Worm (Caenorhabditis elegans): ENCODE results near the gene T25B2.4.

T25B2.4 gene

ce11 chrX:6177944-6178566 lies at the start of gene T25B2.4, which contains the start of gene T13C5.3:
Gene T25B2.4 (plus strand): TSS chrX:6178244.
Gene T13C5.3 (plus strand): TSS chrX:6178516.
- TF ChIP-seq bed-3 (GFP tag; optimal IDR thresholded peaks at IDR 0.05) (no peak), unc-120 (tag; optimal IDR thresholded peaks at IDR 0.05; ENCODE audit: poor library complexity, severe bottlenecking) (no peak), nhr-76 (tag; optimal IDR thresholded peaks at IDR 0.05) (no peak)

- TF ChIP-seq flh-1 (GFP tag; optimal IDR thresholded peaks at IDR 0.05) (no peak), ceh-39 (tag; optimal IDR thresholded peaks at IDR 0.05) (no peak), ces-1 (GFP tag; optimal IDR thresholded peaks at IDR 0.05) (no peak), blmp-1 (tag; optimal IDR thresholded peaks at IDR 0.05) (no peak), unc-62 (GFP tag; optimal IDR thresholded peaks at IDR 0.05) (no peak), elt-3 (tag; optimal IDR thresholded peaks at IDR 0.05) (no peak), unc-120 (tag; optimal IDR thresholded peaks at IDR 0.05; ENCODE audit: poor library complexity, severe bottlenecking) (no peak), cnd-1 (tag; optimal IDR thresholded peaks at IDR 0.05) (no peak), pha-4 (tag; optimal IDR thresholded peaks at IDR 0.05) (no peak), M03D4.4 (tag; optimal IDR thresholded peaks at IDR 0.05) (no peak), unc-39 (tag; optimal IDR thresholded peaks at IDR 0.05) (no peak), lin-13 (tag; optimal IDR thresholded peaks at IDR 0.05) (no peak)
Measured at ce11 chrX:6128773-6129172, 49.3 kb upstream of the T25B2.4 start.

- no peak for TF ChIP-seq elt-3 (tag; optimal IDR thresholded peaks at IDR 0.05)
- no peak for TF ChIP-seq ceh-43 (GFP tag; optimal IDR thresholded peaks at IDR 0.05)
- no peak for TF ChIP-seq zip-8 (tag; optimal IDR thresholded peaks at IDR 0.05)
- TF ChIP-seq mls-2 (tag; optimal IDR thresholded peaks at IDR 0.05): no peak
Measured at ce11 chrX:6129277-6129676, 48.8 kb upstream of the T25B2.4 start.

ce11 chrX:6134423-6134822 lies 43.6 kb upstream of the T25B2.4 start:
- TF ChIP-seq nhr-12 (tag; optimal IDR thresholded peaks at IDR 0.05) (no peak), ceh-39 (tag; optimal IDR thresholded peaks at IDR 0.05) (no peak), mab-5 (tag; optimal IDR thresholded peaks at IDR 0.05) (no peak), unc-120 (tag; optimal IDR thresholded peaks at IDR 0.05; ENCODE audit: poor library complexity, severe bottlenecking) (peak; percentile 21), sptf-1 (tag; optimal IDR thresholded peaks at IDR 0.05) (peak; percentile 71), M03D4.4 (tag; optimal IDR thresholded peaks at IDR 0.05) (no peak), ces-1 (GFP tag; optimal IDR thresholded peaks at IDR 0.05) (peak; percentile 47), elt-3 (tag; optimal IDR thresholded peaks at IDR 0.05) (no peak), cnd-1 (tag; optimal IDR thresholded peaks at IDR 0.05) (peak; percentile 42), elt-1 (tag; optimal IDR thresholded peaks at IDR 0.05; ENCODE audit: borderline replicate concordance, insufficient read depth) (no peak), hlh-1 (tag; optimal IDR thresholded peaks at IDR 0.05) (no peak), lin-32 (GFP tag; optimal IDR thresholded peaks at IDR 0.05) (peak; percentile 13), nhr-76 (tag; optimal IDR thresholded peaks at IDR 0.05) (no peak), tbx-8 (GFP tag; optimal IDR thresholded peaks at IDR 0.05) (no peak)

- no peak for TF ChIP-seq mep-1 (tag; optimal IDR thresholded peaks at IDR 0.05)
- no peak for TF ChIP-seq cnd-1 (tag; optimal IDR thresholded peaks at IDR 0.05)
- TF ChIP-seq sptf-1 (tag; optimal IDR thresholded peaks at IDR 0.05): no peak
- no peak for TF ChIP-seq bed-3 (GFP tag; optimal IDR thresholded peaks at IDR 0.05)
- TF ChIP-seq elt-1 (tag; optimal IDR thresholded peaks at IDR 0.05; ENCODE audit: borderline replicate concordance, insufficient read depth): no peak
- TF ChIP-seq elt-3 (tag; optimal IDR thresholded peaks at IDR 0.05): no peak
- TF ChIP-seq lsy-2 (tag; optimal IDR thresholded peaks at IDR 0.05): no peak
- no peak for TF ChIP-seq ham-2 (GFP tag; optimal IDR thresholded peaks at IDR 0.05)
- no peak for TF ChIP-seq ceh-43 (GFP tag; optimal IDR thresholded peaks at IDR 0.05)
- TF ChIP-seq sem-2 (GFP tag; optimal IDR thresholded peaks at IDR 0.05): no peak
- TF ChIP-seq mab-5 (tag; optimal IDR thresholded peaks at IDR 0.05): no peak
- TF ChIP-seq nhr-12 (tag; optimal IDR thresholded peaks at IDR 0.05): no peak
- TF ChIP-seq lin-13 (tag; optimal IDR thresholded peaks at IDR 0.05): no peak
- no peak for TF ChIP-seq unc-62 (GFP tag; optimal IDR thresholded peaks at IDR 0.05)
- no peak for TF ChIP-seq blmp-1 (tag; optimal IDR thresholded peaks at IDR 0.05)
- no peak for TF ChIP-seq nhr-28 (tag; optimal IDR thresholded peaks at IDR 0.05)
- no peak for TF ChIP-seq ceh-83 (GFP tag; optimal IDR thresholded peaks at IDR 0.05)
- no peak for TF ChIP-seq nhr-76 (tag; optimal IDR thresholded peaks at IDR 0.05)
- TF ChIP-seq tbx-8 (GFP tag; optimal IDR thresholded peaks at IDR 0.05): no peak
Measured at ce11 chrX:6138243-6138642, 39.8 kb upstream of the T25B2.4 start, which contains the start of gene Y72A10A.1. Gene Y72A10A.1 (minus strand): TSS chrX:6138343.
